Worm (Caenorhabditis elegans) whole organism, midembryonic: Measurements from ENCODE around the gene F10E9.12.
"Not testable (repeated sequence)": the region's sequence is repeated elsewhere in the genome, so short reads cannot be mapped to it uniquely, and the experiment has no call there.

Experiments used
- T22C8.4 ChIP-seq: fragments of 200-800 bp; sonication (Bioruptor generic); IDR thresholded peaks from 2 replicates; pipeline ENCODE4 v1.3.6; 2022; ENCODE audit warnings: missing genetic modification characterization, missing compliant biosample characterization
- cog-1 ChIP-seq: sonication (generic microtip); optimal IDR thresholded peaks from 2 replicates; lab custom pipeline; 2016; ENCODE audit warnings: missing genetic modification characterization, missing compliant biosample characterization
- flt-1 ChIP-seq: fragments of 200-800 bp; sonication (Bioruptor generic); IDR thresholded peaks from 2 replicates; pipeline ENCODE4 v1.3.6; 2022; ENCODE audit warnings: missing genetic modification characterization, missing compliant biosample characterization
- med-1 ChIP-seq: sonication (generic microtip); optimal IDR thresholded peaks from 2 replicates; lab custom pipeline; 2017; ENCODE audit warnings: missing genetic modification characterization, mild to moderate bottlenecking, missing compliant biosample characterization, antibody characterized with exemption, missing genetic modification reagents; ENCODE audit not compliant: insufficient read depth
- ref-1 ChIP-seq: fragments of 200-800 bp; sonication (Bioruptor generic); conservative IDR thresholded peaks from 2 replicates; pipeline ENCODE4 v1.3.6; 2022; ENCODE audit warnings: missing genetic modification reagents, missing genetic modification characterization, missing compliant biosample characterization
- ztf-23 ChIP-seq: fragments of 200-800 bp; sonication (Bioruptor generic); IDR thresholded peaks from 2 replicates; pipeline ENCODE4 v1.3.6; 2022; ENCODE audit warnings: missing genetic modification reagents, missing genetic modification characterization, missing compliant biosample characterization
- ztf-29 ChIP-seq: fragments of 200-800 bp; sonication (Bioruptor generic); IDR thresholded peaks from 2 replicates; pipeline ENCODE4 v1.3.6; 2022; ENCODE audit warnings: missing genetic modification reagents, missing genetic modification characterization, missing compliant biosample characterization

ce11 chrIII:8344283-8344682 lies 19.9 kb downstream of the F10E9.12 start, which contains the start of gene ZC262.7:
- not testable (repeated sequence) for TF ChIP-seq med-1 (GFP tag; lab: Kevin White, UChicago); ztf-23; T22C8.4 (GFP tag; lab: Robert Waterston, UW); cog-1 (tag; lab: Kevin White, UChicago); ztf-29; ref-1 (GFP tag; lab: Robert Waterston, UW); flt-1 (GFP tag; lab: Robert Waterston, UW)
